Fruit fly (Drosophila melanogaster) whole organism, prepupa: Measurements from ENCODE around the gene CG5071.

Experiments used
- Blimp-1 ChIP-seq: fragments of 200-800 bp; sonication (Bioruptor generic); optimal IDR thresholded peaks from 3 replicates; lab custom pipeline; 2017; ENCODE audit warnings: missing biosample characterization, missing genetic modification characterization, mild to moderate bottlenecking, moderate library complexity, missing genetic modification reagents
- CG10631 ChIP-seq: fragments of 200-800 bp; sonication (Bioruptor generic); optimal IDR thresholded peaks from 2 replicates; lab custom pipeline; 2016; ENCODE audit warnings: missing biosample characterization, missing genetic modification characterization
- CG10669 ChIP-seq: fragments of 200-800 bp; sonication (Bioruptor generic); optimal IDR thresholded peaks from 3 replicates; lab custom pipeline; 2018; ENCODE audit warnings: missing biosample characterization, mild to moderate bottlenecking, missing genetic modification characterization, moderate library complexity
- CG11294 ChIP-seq: fragments of 200-800 bp; sonication (Bioruptor generic); IDR thresholded peaks from 2 replicates; pipeline ENCODE4 v1.3.6; 2022; ENCODE audit warnings: missing biosample characterization, missing genetic modification characterization
- CG11762 ChIP-seq: fragments of 200-800 bp; sonication (Bioruptor generic); optimal IDR thresholded peaks from 3 replicates; lab custom pipeline; 2016; ENCODE audit warnings: missing biosample characterization, missing genetic modification characterization; ENCODE audit not compliant: insufficient read depth
- CG11902 ChIP-seq: fragments of 200-800 bp; sonication (Bioruptor generic); optimal IDR thresholded peaks from 3 replicates; lab custom pipeline; 2016; ENCODE audit warnings: missing biosample characterization, missing genetic modification characterization
- CG1621 ChIP-seq: fragments of 200-800 bp; sonication (Bioruptor generic); optimal IDR thresholded peaks from 3 replicates; lab custom pipeline; 2018; ENCODE audit warnings: missing biosample characterization, mild to moderate bottlenecking, missing genetic modification characterization
- CG16779 ChIP-seq: fragments of 200-800 bp; sonication (Bioruptor generic); optimal IDR thresholded peaks from 3 replicates; lab custom pipeline; 2017; ENCODE audit warnings: missing biosample characterization, mild to moderate bottlenecking, missing genetic modification characterization
- CG32006 ChIP-seq: fragments of 200-800 bp; sonication (Bioruptor generic); optimal IDR thresholded peaks from 3 replicates; lab custom pipeline; 2017; ENCODE audit warnings: missing biosample characterization, mild to moderate bottlenecking, missing genetic modification characterization
- CG34406 ChIP-seq: fragments of 200-800 bp; sonication (Bioruptor generic); optimal IDR thresholded peaks from 3 replicates; lab custom pipeline; 2016; ENCODE audit warnings: missing biosample characterization, missing genetic modification characterization
- CG6276 ChIP-seq: fragments of 200-800 bp; sonication (Bioruptor generic); optimal IDR thresholded peaks from 2 replicates; lab custom pipeline; 2017; ENCODE audit warnings: missing biosample characterization, mild to moderate bottlenecking, missing genetic modification characterization
- CG6792 ChIP-seq: fragments of 200-800 bp; sonication (Bioruptor generic); optimal IDR thresholded peaks from 3 replicates; lab custom pipeline; 2016; ENCODE audit warnings: missing biosample characterization, missing genetic modification characterization
- CG6808 ChIP-seq: fragments of 200-800 bp; sonication (Bioruptor generic); optimal IDR thresholded peaks from 3 replicates; lab custom pipeline; 2017; ENCODE audit warnings: missing biosample characterization, missing genetic modification characterization, mild to moderate bottlenecking, moderate library complexity, missing genetic modification reagents
- CG8119 ChIP-seq: fragments of 200-800 bp; sonication (Bioruptor generic); IDR thresholded peaks from 3 replicates; pipeline ENCODE4 v1.3.6; 2022; ENCODE audit warnings: missing biosample characterization, missing genetic modification characterization
- CG8632 ChIP-seq: fragments of 200-800 bp; sonication (Bioruptor generic); optimal IDR thresholded peaks from 3 replicates; lab custom pipeline; 2016; ENCODE audit warnings: missing biosample characterization, missing genetic modification characterization
- CG9139 ChIP-seq: fragments of 200-800 bp; sonication (Bioruptor generic); optimal IDR thresholded peaks from 3 replicates; lab custom pipeline; 2017; ENCODE audit warnings: missing biosample characterization, mild to moderate bottlenecking, missing genetic modification characterization
- Eip75B ChIP-seq: fragments of 200-800 bp; sonication (Bioruptor generic); optimal IDR thresholded peaks from 3 replicates; lab custom pipeline; 2016; ENCODE audit warnings: missing biosample characterization, missing genetic modification characterization
- Eip78C ChIP-seq: fragments of 200-800 bp; sonication (Bioruptor generic); peaks from one replicate; lab custom pipeline; 2016; ENCODE audit warnings: missing biosample characterization, missing genetic modification characterization
- Eip93F ChIP-seq: fragments of 200-800 bp; sonication (Bioruptor generic); optimal IDR thresholded peaks from 2 replicates; lab custom pipeline; 2016; ENCODE audit warnings: missing biosample characterization, mild to moderate bottlenecking, missing genetic modification characterization
- Ets96B ChIP-seq: fragments of 200-800 bp; optimal IDR thresholded peaks from 2 replicates; lab custom pipeline; 2019; ENCODE audit warnings: missing biosample characterization, mild to moderate bottlenecking, missing genetic modification characterization, moderate library complexity
- Hr38 ChIP-seq: sonication (Bioruptor generic); optimal IDR thresholded peaks from 2 replicates; lab custom pipeline; 2016; ENCODE audit warnings: missing biosample characterization, missing genetic modification characterization
- Lpt ChIP-seq: fragments of 200-800 bp; sonication (Bioruptor generic); optimal IDR thresholded peaks from 3 replicates; lab custom pipeline; 2016; ENCODE audit warnings: missing biosample characterization, missing genetic modification characterization
- Met ChIP-seq: fragments of 200-800 bp; sonication (Bioruptor generic); optimal IDR thresholded peaks from 3 replicates; lab custom pipeline; 2016; ENCODE audit warnings: missing biosample characterization, missing genetic modification characterization
- OdsH ChIP-seq: fragments of 200-800 bp; sonication (Bioruptor generic); optimal IDR thresholded peaks from 3 replicates; lab custom pipeline; 2016; ENCODE audit warnings: missing biosample characterization, missing genetic modification characterization
- Smox ChIP-seq: fragments of 200-800 bp; sonication (Bioruptor generic); optimal IDR thresholded peaks from 3 replicates; lab custom pipeline; 2016; ENCODE audit warnings: missing biosample characterization, missing genetic modification characterization
- Sox102F ChIP-seq: fragments of 200-800 bp; sonication (Bioruptor generic); optimal IDR thresholded peaks from 2 replicates; lab custom pipeline; 2016; ENCODE audit warnings: missing biosample characterization, mild to moderate bottlenecking, missing genetic modification characterization
- Sox15 ChIP-seq: fragments of 200-800 bp; sonication (Bioruptor generic); optimal IDR thresholded peaks from 3 replicates; lab custom pipeline; 2016; ENCODE audit warnings: missing biosample characterization, missing genetic modification characterization
- achi ChIP-seq: fragments of 200-800 bp; sonication (Bioruptor generic); optimal IDR thresholded peaks from 3 replicates; lab custom pipeline; 2016; ENCODE audit warnings: missing biosample characterization, missing genetic modification characterization
- cyc ChIP-seq: fragments of 200-800 bp; sonication (Bioruptor generic); optimal IDR thresholded peaks from 3 replicates; lab custom pipeline; 2016; ENCODE audit warnings: missing biosample characterization, missing genetic modification characterization
- dac ChIP-seq: fragments of 200-800 bp; sonication (Bioruptor generic); optimal IDR thresholded peaks from 2 replicates; lab custom pipeline; 2017; ENCODE audit warnings: missing biosample characterization, mild to moderate bottlenecking, missing genetic modification characterization
- dsx ChIP-seq: fragments of 200-800 bp; optimal IDR thresholded peaks from 3 replicates; lab custom pipeline; 2019; ENCODE audit warnings: missing biosample characterization, mild to moderate bottlenecking, missing genetic modification characterization, moderate library complexity; ENCODE audit not compliant: poor library complexity, severe bottlenecking
- eg ChIP-seq: fragments of 200-800 bp; sonication (Bioruptor generic); IDR thresholded peaks from 3 replicates; pipeline ENCODE4 v1.3.6; 2022; ENCODE audit warnings: missing biosample characterization, missing genetic modification characterization
- fd59A ChIP-seq: fragments of 200-800 bp; sonication (Bioruptor generic); optimal IDR thresholded peaks from 2 replicates; lab custom pipeline; 2017; ENCODE audit warnings: missing biosample characterization, mild to moderate bottlenecking, missing genetic modification characterization, missing genetic modification reagents
- fd85E ChIP-seq: fragments of 200-800 bp; sonication (Bioruptor generic); optimal IDR thresholded peaks from 3 replicates; lab custom pipeline; 2016; ENCODE audit warnings: missing biosample characterization, missing genetic modification characterization
- fkh ChIP-seq: fragments of 200-800 bp; sonication (Bioruptor generic); optimal IDR thresholded peaks from 3 replicates; lab custom pipeline; 2017; ENCODE audit warnings: missing biosample characterization, mild to moderate bottlenecking, missing genetic modification characterization, moderate library complexity
- lz ChIP-seq: fragments of 200-800 bp; sonication (Bioruptor generic); optimal IDR thresholded peaks from 3 replicates; lab custom pipeline; 2016; ENCODE audit warnings: missing biosample characterization, missing genetic modification characterization
- net ChIP-seq: fragments of 200-800 bp; sonication (Bioruptor generic); optimal IDR thresholded peaks from 3 replicates; lab custom pipeline; 2016; ENCODE audit warnings: missing biosample characterization, missing genetic modification characterization
- pdm3 ChIP-seq: fragments of 200-800 bp; sonication (Bioruptor generic); optimal IDR thresholded peaks from 3 replicates; lab custom pipeline; 2016; ENCODE audit warnings: missing biosample characterization, missing genetic modification characterization
- spab ChIP-seq: fragments of 200-800 bp; sonication (Bioruptor generic); optimal IDR thresholded peaks from 2 replicates; lab custom pipeline; 2017; ENCODE audit warnings: missing biosample characterization, mild to moderate bottlenecking, missing genetic modification characterization, missing genetic modification reagents
- ss ChIP-seq, 2 experiments: fragments of 200-800 bp; sonication (Bioruptor generic); optimal IDR thresholded peaks; 2 replicates in 1 of 2; 3 replicates in 1 of 2; lab custom pipeline; 2017 to 2018; ENCODE audit warnings: mild to moderate bottlenecking in 2 of 2, missing biosample characterization in 2 of 2, missing genetic modification characterization in 2 of 2, moderate library complexity in 1 of 2
- svp ChIP-seq: fragments of 200-800 bp; sonication (Bioruptor generic); peaks from one replicate; lab custom pipeline; 2016; ENCODE audit warnings: missing biosample characterization, missing genetic modification characterization
- topi ChIP-seq: fragments of 200-800 bp; sonication (Bioruptor generic); optimal IDR thresholded peaks from 3 replicates; lab custom pipeline; 2016; ENCODE audit warnings: missing biosample characterization, missing genetic modification characterization
- vri ChIP-seq: fragments of 200-800 bp; sonication (Bioruptor generic); optimal IDR thresholded peaks from 3 replicates; lab custom pipeline; 2016; ENCODE audit warnings: missing biosample characterization, mild to moderate bottlenecking, missing genetic modification characterization

CG5071 gene

DNA sequence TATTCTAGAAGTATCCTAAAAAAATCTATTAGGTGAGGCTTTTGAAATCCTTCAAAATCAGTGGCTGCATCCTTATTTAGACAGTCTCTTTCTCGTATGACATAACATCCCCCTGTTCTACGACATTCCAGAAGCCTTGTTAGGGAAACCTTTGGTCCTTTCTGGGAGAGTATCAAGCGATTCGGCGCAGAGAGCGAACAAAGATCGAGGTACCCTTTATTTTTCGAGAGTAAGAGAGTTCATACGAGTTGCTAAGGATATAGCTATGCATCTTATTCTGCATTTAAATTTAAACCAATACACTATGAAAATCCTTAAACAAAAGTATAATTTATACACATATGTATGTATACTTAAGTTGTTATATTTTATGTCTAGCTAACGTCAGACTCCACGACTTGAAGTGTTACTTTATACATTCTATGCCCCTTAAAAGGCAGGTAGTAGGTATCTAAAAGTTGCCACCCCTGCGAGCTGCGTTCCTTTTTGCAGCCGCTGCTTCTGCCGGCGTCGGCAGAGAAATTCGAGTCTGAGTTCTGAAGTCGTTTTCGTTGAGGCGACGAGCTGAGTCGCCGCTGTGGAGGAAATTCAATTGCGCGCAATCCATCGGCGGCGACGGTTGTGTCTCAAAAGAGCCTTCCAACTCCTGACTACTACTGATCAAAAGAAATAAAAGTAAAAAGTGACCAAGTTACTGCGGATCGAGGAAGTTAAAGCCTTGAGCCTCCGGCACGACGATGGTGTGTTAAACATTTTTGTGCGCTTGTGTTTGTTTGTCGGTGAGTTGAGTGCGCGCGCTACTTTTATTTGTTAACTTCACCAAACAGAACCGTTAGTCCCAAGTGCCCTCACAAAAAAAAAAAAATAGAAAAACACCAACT lies 19.3 kb downstream of the CG5071 start, which contains the start of gene jigr1 (continued):
- TF ChIP-seq svp (GFP tag; lab: Kevin White, UChicago) (peak; percentile 85), fkh (GFP tag; lab: Kevin White, UChicago) (no peak), Lpt (GFP tag; lab: Kevin White, UChicago) (no peak), CG32006 (GFP tag; lab: Kevin White, UChicago) (peak; percentile 50), CG16779 (tag; lab: Kevin White, UChicago) (no peak), CG10669 (GFP tag; lab: Kevin White, UChicago) (peak; percentile 69), CG11902 (GFP tag; lab: Kevin White, UChicago) (peak; percentile 10), CG8119 (GFP tag; lab: Robert Waterston, UW) (0 out of 3 replicates have a peak, but pooled peaks have one; percentile 29), CG10631 (GFP tag; lab: Kevin White, UChicago) (peak; percentile 56), ss (GFP tag; optimal IDR thresholded peaks at IDR 0.05; lab: Kevin White, UChicago) (peak; percentile 74 to 80), Eip75B (GFP tag; lab: Kevin White, UChicago) (peak; percentile 68), Blimp-1 (GFP tag; lab: Kevin White, UChicago) (peak; percentile 20), topi (GFP tag; lab: Kevin White, UChicago) (peak; percentile 78), CG8632 (GFP tag; lab: Kevin White, UChicago) (peak; percentile 52), CG6808 (GFP tag; lab: Kevin White, UChicago) (peak; percentile 79), CG11762 (GFP tag; lab: Kevin White, UChicago) (peak; percentile 50), Smox (GFP tag; lab: Kevin White, UChicago) (peak; percentile 74), Met (GFP tag; lab: Kevin White, UChicago) (peak; percentile 84), CG1621 (tag; lab: Kevin White, UChicago) (peak; percentile 32), CG6276 (no peak), cyc (GFP tag; lab: Kevin White, UChicago) (peak; percentile 71), OdsH (GFP tag; lab: Kevin White, UChicago) (peak; percentile 64)

DNA sequence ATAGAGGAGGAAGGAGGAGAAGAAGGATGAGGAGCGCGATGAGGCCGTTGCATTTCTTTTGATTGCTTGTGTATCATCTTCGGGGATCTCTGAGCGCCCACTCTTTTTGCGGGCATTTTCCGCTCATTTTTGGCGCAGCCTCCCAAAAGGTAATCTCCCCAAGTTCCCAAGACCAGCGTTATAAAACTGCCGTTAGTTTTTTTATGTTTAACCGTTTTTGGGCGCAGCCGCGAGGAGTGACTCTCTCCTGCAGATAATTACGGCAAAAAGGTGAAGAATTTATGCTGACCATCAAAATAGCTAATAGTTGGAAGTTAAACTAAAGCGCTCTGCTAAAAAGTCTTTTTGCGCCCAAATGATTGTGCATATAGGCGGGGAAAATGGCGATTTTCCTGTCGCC lies 20.2 kb downstream of the CG5071 start:
- no peak for TF ChIP-seq dac (GFP tag; lab: Kevin White, UChicago)
- TF ChIP-seq Sox102F = no peak
- TF ChIP-seq Eip78C (GFP tag; lab: Kevin White, UChicago) = no peak
- no peak for TF ChIP-seq topi (GFP tag; lab: Kevin White, UChicago)
- TF ChIP-seq ss (GFP tag; optimal IDR thresholded peaks at IDR 0.05; lab: Kevin White, UChicago) = no peak
- no peak for TF ChIP-seq fd59A (GFP tag; lab: Kevin White, UChicago)
- no peak for TF ChIP-seq net (GFP tag; lab: Kevin White, UChicago)
- TF ChIP-seq fd85E (GFP tag; lab: Kevin White, UChicago) = no peak
- TF ChIP-seq CG6276 = no peak
- TF ChIP-seq pdm3 = no peak
- no peak for TF ChIP-seq Eip93F (GFP tag; lab: Kevin White, UChicago)
- no peak for TF ChIP-seq CG11294 (GFP tag; lab: Robert Waterston, UW)
- TF ChIP-seq CG6792 = no peak
- no peak for TF ChIP-seq vri (GFP tag; lab: Kevin White, UChicago)
- TF ChIP-seq CG10669 (GFP tag; lab: Kevin White, UChicago) = no peak
- TF ChIP-seq Ets96B (tag; lab: Kevin White, UChicago) = no peak
- TF ChIP-seq CG6808 (GFP tag; lab: Kevin White, UChicago) = no peak
- TF ChIP-seq eg = no peak
- no peak for TF ChIP-seq Eip75B (GFP tag; lab: Kevin White, UChicago)

DNA sequence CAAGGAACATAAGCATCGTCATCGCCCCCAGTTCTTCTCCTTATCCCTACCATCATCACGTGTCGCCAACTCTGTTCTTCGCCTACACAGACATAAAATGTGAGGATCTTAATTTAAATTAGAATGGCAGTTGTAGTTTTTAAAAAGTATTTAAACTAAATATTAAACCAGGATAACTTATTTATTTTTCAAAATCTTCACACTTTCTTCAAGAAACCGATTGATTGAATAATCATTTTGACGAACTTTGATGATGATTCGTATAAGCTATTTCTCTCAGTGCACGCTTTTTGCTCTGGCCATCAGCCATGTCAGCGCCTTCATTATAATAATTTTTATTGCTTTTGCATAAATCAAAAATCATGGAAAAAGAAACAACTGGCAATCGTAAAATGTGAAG lies 20.7 kb downstream of the CG5071 start:
- TF ChIP-seq CG10669 (GFP tag; lab: Kevin White, UChicago) (peak; percentile 63), Eip78C (GFP tag; lab: Kevin White, UChicago) (peak; percentile 93), CG11294 (GFP tag; lab: Robert Waterston, UW) (no peak), Sox15 (GFP tag; lab: Kevin White, UChicago) (peak; percentile 39), CG6276 (no peak), spab (GFP tag; lab: Kevin White, UChicago) (peak; percentile 39), cyc (GFP tag; lab: Kevin White, UChicago) (peak; percentile 71), net (GFP tag; lab: Kevin White, UChicago) (peak; percentile 33), topi (GFP tag; lab: Kevin White, UChicago) (peak; percentile 86), CG8119 (GFP tag; lab: Robert Waterston, UW) (no peak), CG1621 (tag; lab: Kevin White, UChicago) (peak; percentile 34), dsx (GFP tag; lab: Kevin White, UChicago) (peak; percentile 72), fkh (GFP tag; lab: Kevin White, UChicago) (no peak), eg (no peak), Hr38 (no peak), CG9139 (GFP tag; lab: Kevin White, UChicago) (peak; percentile 4), CG10631 (GFP tag; lab: Kevin White, UChicago) (peak; percentile 62), svp (GFP tag; lab: Kevin White, UChicago) (peak; percentile 92), achi (GFP tag; lab: Kevin White, UChicago) (peak; percentile 56), OdsH (GFP tag; lab: Kevin White, UChicago) (peak; percentile 45), Blimp-1 (GFP tag; lab: Kevin White, UChicago) (peak; percentile 36), CG34406 (peak; percentile 66), lz (peak; percentile 76)
